Fruit fly (Drosophila melanogaster): ENCODE data around the gene CYLD.

CYLD gene

DNA sequence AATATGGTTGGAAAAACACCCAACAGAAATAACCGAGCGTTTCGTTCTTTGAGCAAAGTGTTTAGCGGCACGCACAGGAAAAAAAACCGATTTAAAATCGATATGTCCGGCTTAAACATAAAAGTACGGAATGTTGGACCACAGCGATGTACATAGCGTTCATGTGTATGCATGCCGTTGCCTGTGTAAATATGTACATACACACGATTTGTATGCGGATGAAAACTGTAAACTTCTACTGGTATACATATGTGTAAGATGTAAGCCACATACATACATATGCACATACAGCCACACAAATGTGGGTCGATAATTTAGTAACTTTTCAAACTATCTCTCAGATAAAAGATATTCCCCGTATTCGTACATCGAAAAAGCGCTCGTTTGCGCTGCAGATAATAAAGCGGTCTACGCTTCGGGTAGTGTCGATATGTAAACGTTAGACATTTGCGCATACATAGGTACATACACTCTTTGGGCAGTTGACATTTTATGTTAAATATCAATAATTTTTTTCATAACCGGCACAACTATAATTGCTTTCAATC, 49.9 kb downstream of the CYLD start (continued):
- no peak for TF ChIP-seq aop (GFP tag; IDR thresholded peaks at IDR 0.05)
- peak; percentile 51; the same call in 1 of the 3 replicates for TF ChIP-seq CG2199 (GFP tag; IDR thresholded peaks at IDR 0.05)
- TF ChIP-seq grau (tag; optimal IDR thresholded peaks at IDR 0.05) = no peak
- TF ChIP-seq CG33213 (GFP tag; optimal IDR thresholded peaks at IDR 0.05) = peak; percentile 41
- TF ChIP-seq CG13296 (GFP tag; optimal IDR thresholded peaks at IDR 0.05) = peak; percentile 80
- TF ChIP-seq Asciz (GFP tag; optimal IDR thresholded peaks at IDR 0.05) = peak; percentile 1
- no peak for TF ChIP-seq CG6654 (GFP tag; optimal IDR thresholded peaks at IDR 0.05)
- TF ChIP-seq CG43689 (GFP tag; IDR thresholded peaks at IDR 0.05) = no peak
- peak; percentile 9 for TF ChIP-seq CG2712 (tag; optimal IDR thresholded peaks at IDR 0.05)
- peak; percentile 80 for TF ChIP-seq CG34376 (GFP tag; optimal IDR thresholded peaks at IDR 0.05)
- no peak for TF ChIP-seq pan (optimal IDR thresholded peaks at IDR 0.05)
- no peak for TF ChIP-seq pan (GFP tag; optimal IDR thresholded peaks at IDR 0.05 in 1 of 2, IDR thresholded peaks at IDR 0.05 in 1 of 2)
- TF ChIP-seq nerfin-1 (tag; optimal IDR thresholded peaks at IDR 0.05) = peak; percentile 91
- TF ChIP-seq Usf (GFP tag; optimal IDR thresholded peaks at IDR 0.05) = no peak
- TF ChIP-seq peb (GFP tag; IDR thresholded peaks at IDR 0.05) = peak; percentile 33; the same call in 1 of the 2 replicates
- TF ChIP-seq CG17385 (GFP tag; optimal IDR thresholded peaks at IDR 0.05) = no peak
- no peak for TF ChIP-seq CG6791 (GFP tag; IDR thresholded peaks at IDR 0.05; ENCODE audit: partially characterized antibody)
- no peak for TF ChIP-seq Dp (GFP tag; optimal IDR thresholded peaks at IDR 0.05)
- TF ChIP-seq insv (GFP tag; optimal IDR thresholded peaks at IDR 0.05) = peak in 1 of 2 experiments; percentile 55
- peak; percentile 81 for TF ChIP-seq CG15479 (GFP tag; optimal IDR thresholded peaks at IDR 0.05)
- TF ChIP-seq ase (GFP tag; IDR thresholded peaks at IDR 0.05) = no peak
- TF ChIP-seq CG14014 (GFP tag; IDR thresholded peaks at IDR 0.05) = peak; percentile 31; the same call in 1 of the 2 replicates
- no peak for TF ChIP-seq E2f1 (GFP tag; IDR thresholded peaks at IDR 0.05)
- TF ChIP-seq sr (GFP tag; IDR thresholded peaks at IDR 0.05) = no peak
- TF ChIP-seq exex (tag; optimal IDR thresholded peaks at IDR 0.05) = peak; percentile 55
- TF ChIP-seq gem (tag; optimal IDR thresholded peaks at IDR 0.05) = no peak
- TF ChIP-seq CG1024 (GFP tag; IDR thresholded peaks at IDR 0.05) = peak; percentile 61; the same call in 1 of the 2 replicates
- no peak for TF ChIP-seq D (optimal IDR thresholded peaks at IDR 0.05)
- peak; percentile 57 for TF ChIP-seq D (GFP tag; optimal IDR thresholded peaks at IDR 0.05)
- peak; percentile 11 for TF ChIP-seq odd (GFP tag; optimal IDR thresholded peaks at IDR 0.05)
- no peak for TF ChIP-seq mirr (GFP tag; optimal IDR thresholded peaks at IDR 0.05)
- TF ChIP-seq ara (GFP tag; IDR thresholded peaks at IDR 0.05) = no peak
- 0 out of 4 replicates have a peak, but pooled peaks have one; percentile 24 for TF ChIP-seq Dll (GFP tag; IDR thresholded peaks at IDR 0.05; ENCODE audit: partially characterized antibody)

DNA sequence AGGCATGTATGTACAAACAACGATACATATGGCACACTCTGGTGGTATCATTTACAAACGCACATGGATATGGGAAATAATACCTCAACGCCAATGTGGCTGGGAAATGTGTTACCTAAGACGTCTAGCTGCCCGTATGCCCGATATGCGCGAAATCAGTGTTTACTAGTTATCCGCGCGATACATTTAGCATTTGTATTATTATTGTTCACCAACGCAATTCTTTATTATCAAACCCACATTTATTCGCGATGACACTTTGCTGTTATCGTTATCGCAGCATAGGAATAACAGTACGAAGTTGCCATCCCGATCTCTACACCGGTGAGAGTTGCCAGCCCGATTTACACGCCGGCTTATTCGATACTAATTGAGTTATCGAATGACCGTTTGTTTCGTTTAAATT, 52.9 kb downstream of the CYLD start, which contains the start of gene chico:
Gene chico (minus strand): TSS at position 294 of the 406 bp plus-strand sequence.
- TF ChIP-seq Max (GFP tag; optimal IDR thresholded peaks at IDR 0.05) = peak; percentile 23
- peak; percentile 90 for TF ChIP-seq Myb (GFP tag; optimal IDR thresholded peaks at IDR 0.05)
- peak; percentile 83 for TF ChIP-seq Ets97D (GFP tag; optimal IDR thresholded peaks at IDR 0.05)
- peak; percentile 63 for TF ChIP-seq nmo (GFP tag; optimal IDR thresholded peaks at IDR 0.05)
- TF ChIP-seq mld (GFP tag; IDR thresholded peaks at IDR 0.05; ENCODE audit: partially characterized antibody) = no peak
- no peak for TF ChIP-seq CG3065 (GFP tag; optimal IDR thresholded peaks at IDR 0.05)
- peak; percentile 42 for TF ChIP-seq her (GFP tag; optimal IDR thresholded peaks at IDR 0.05)
- peak; percentile 68 for TF ChIP-seq CG14860 (GFP tag; IDR thresholded peaks at IDR 0.05; ENCODE audit: partially characterized antibody)
- TF ChIP-seq CG12659 (GFP tag; optimal IDR thresholded peaks at IDR 0.05) = peak; percentile 77
- peak; percentile 62 for TF ChIP-seq unc-4 (GFP tag; IDR thresholded peaks at IDR 0.05; ENCODE audit: partially characterized antibody)
- peak; percentile 47 for TF ChIP-seq gro (GFP tag; optimal IDR thresholded peaks at IDR 0.05)
- TF ChIP-seq CG2116 (GFP tag; optimal IDR thresholded peaks at IDR 0.05) = peak; percentile 68
- TF ChIP-seq cg (GFP tag; optimal IDR thresholded peaks at IDR 0.05) = peak; percentile 15
- TF ChIP-seq Fer3 (tag; optimal IDR thresholded peaks at IDR 0.05) = no peak
- peak; percentile 77 for TF ChIP-seq Bgb (GFP tag; IDR thresholded peaks at IDR 0.05; ENCODE audit: partially characterized antibody)
- TF ChIP-seq CG4424 (GFP tag; optimal IDR thresholded peaks at IDR 0.05) = peak; percentile 29
- TF ChIP-seq B-H2 (GFP tag; optimal IDR thresholded peaks at IDR 0.05) = no peak
- peak; percentile 67 for TF ChIP-seq CG14710 (tag; optimal IDR thresholded peaks at IDR 0.05)
- TF ChIP-seq CG16813 (GFP tag; IDR thresholded peaks at IDR 0.05; ENCODE audit: partially characterized antibody) = peak; percentile 53
